Worm (Caenorhabditis elegans) whole organism, L2 larva: Measurements from ENCODE around the gene F26F2.7.

ENCODE experiments used
- blmp-1 ChIP-seq: sonication (generic microtip); optimal IDR thresholded peaks from 2 replicates; lab custom pipeline; 2017; ENCODE audit warnings: missing genetic modification characterization, mild to moderate bottlenecking, missing compliant biosample characterization, antibody characterized with exemption, moderate library complexity; ENCODE audit not compliant: insufficient read depth
- peb-1 ChIP-seq: fragments of 150-350 bp; optimal IDR thresholded peaks from 2 replicates; lab custom pipeline; 2014; ENCODE audit warnings: missing biosample characterization, missing genetic modification characterization
- snpc-4 ChIP-seq: fragments of 150-350 bp; optimal IDR thresholded peaks from 2 replicates; lab custom pipeline; 2014; ENCODE audit warnings: missing biosample characterization, missing genetic modification characterization
- unc-55 ChIP-seq: fragments of 150-350 bp; sonication (generic microtip); optimal IDR thresholded peaks from 3 replicates; lab custom pipeline; 2014; ENCODE audit warnings: missing biosample characterization, missing genetic modification reagents, missing genetic modification characterization

DNA sequence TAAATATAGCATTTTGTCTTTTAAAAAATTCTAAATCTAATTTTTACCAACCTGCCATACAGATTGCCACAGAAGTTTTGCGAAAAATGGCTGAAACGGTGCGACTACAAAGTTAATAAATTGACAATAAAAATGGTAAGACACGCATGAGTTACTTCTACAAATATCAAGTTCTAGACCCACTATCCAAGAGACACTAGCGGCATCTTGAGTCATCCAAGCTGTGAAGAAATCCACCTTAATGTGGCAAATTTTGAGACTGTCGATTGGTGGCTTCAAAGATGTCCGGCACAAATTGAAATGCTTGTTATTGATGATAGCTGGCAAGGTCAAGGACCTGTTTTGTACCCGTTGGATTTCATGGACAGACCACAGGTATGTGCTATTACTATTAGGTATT lies 53.5 kb downstream of the F26F2.7 start, which contains the start of gene F46B3.16:
- TF ChIP-seq unc-55: no peak
- no peak for TF ChIP-seq peb-1 (tag; lab: Kevin White, UChicago)
- no peak for TF ChIP-seq blmp-1 (tag; lab: Kevin White, UChicago)
- no peak for TF ChIP-seq snpc-4 (tag; lab: Kevin White, UChicago)
